Fruit fly (Drosophila melanogaster): ENCODE measurements around the gene twf.

twf gene

dm6 chr3R:14122347-14122812 is at the start of gene twf, which contains the start of gene Abi:
Gene twf (plus strand): TSS chr3R:14122654.
Gene Abi (minus strand): TSS chr3R:14122420.
- no peak for TF ChIP-seq pan (optimal IDR thresholded peaks at IDR 0.05)

- TF ChIP-seq EcR (GFP tag; optimal IDR thresholded peaks at IDR 0.05) (no peak), Dll (optimal IDR thresholded peaks at IDR 0.05) (no peak), pan (optimal IDR thresholded peaks at IDR 0.05) (no peak), usp (GFP tag; optimal IDR thresholded peaks at IDR 0.05) (no peak), CG8478 (optimal IDR thresholded peaks at IDR 0.05) (no peak), psq (optimal IDR thresholded peaks at IDR 0.05) (no peak)
Observed at dm6 chr3R:14077026-14077425, 45.4 kb upstream of the twf start.

dm6 chr3R:14081526-14081925 is 40.9 kb upstream of the twf start:
- TF ChIP-seq CG8478 (optimal IDR thresholded peaks at IDR 0.05) (no peak), usp (GFP tag; optimal IDR thresholded peaks at IDR 0.05) (no peak), Dll (optimal IDR thresholded peaks at IDR 0.05) (no peak), EcR (GFP tag; optimal IDR thresholded peaks at IDR 0.05) (no peak), psq (optimal IDR thresholded peaks at IDR 0.05) (no peak), pan (optimal IDR thresholded peaks at IDR 0.05) (no peak)

- no peak for TF ChIP-seq EcR (GFP tag; optimal IDR thresholded peaks at IDR 0.05)
- TF ChIP-seq Dll (optimal IDR thresholded peaks at IDR 0.05), result no peak
- no peak for TF ChIP-seq psq (optimal IDR thresholded peaks at IDR 0.05)
- no peak for TF ChIP-seq CG8478 (optimal IDR thresholded peaks at IDR 0.05)
- no peak for TF ChIP-seq pan (optimal IDR thresholded peaks at IDR 0.05)
- no peak for TF ChIP-seq usp (GFP tag; optimal IDR thresholded peaks at IDR 0.05)
Observed at dm6 chr3R:14085555-14085954, 36.9 kb upstream of the twf start.

- TF ChIP-seq psq (optimal IDR thresholded peaks at IDR 0.05), result no peak
- no peak for TF ChIP-seq usp (GFP tag; optimal IDR thresholded peaks at IDR 0.05)
- no peak for TF ChIP-seq Dll (optimal IDR thresholded peaks at IDR 0.05)
Observed at dm6 chr3R:14088157-14088556, 34.3 kb upstream of the twf start.

dm6 chr3R:14088887-14089567 is 33.4 kb upstream of the twf start, which contains the start of gene Npc2b:
Gene Npc2b (plus strand): TSS chr3R:14089517.
- TF ChIP-seq pan (optimal IDR thresholded peaks at IDR 0.05) (no peak), Dll (optimal IDR thresholded peaks at IDR 0.05) (no peak), psq (optimal IDR thresholded peaks at IDR 0.05) (no peak), usp (GFP tag; optimal IDR thresholded peaks at IDR 0.05) (no peak), CG8478 (optimal IDR thresholded peaks at IDR 0.05) (no peak), EcR (GFP tag; optimal IDR thresholded peaks at IDR 0.05) (no peak)

- TF ChIP-seq usp (GFP tag; optimal IDR thresholded peaks at IDR 0.05) (no peak), EcR (GFP tag; optimal IDR thresholded peaks at IDR 0.05) (no peak), CG8478 (optimal IDR thresholded peaks at IDR 0.05) (no peak), psq (optimal IDR thresholded peaks at IDR 0.05) (no peak), Dll (optimal IDR thresholded peaks at IDR 0.05) (no peak), pan (optimal IDR thresholded peaks at IDR 0.05) (no peak)
Observed at dm6 chr3R:14095428-14095827, 27.0 kb upstream of the twf start.

- TF ChIP-seq usp (GFP tag; optimal IDR thresholded peaks at IDR 0.05) (no peak), CG8478 (optimal IDR thresholded peaks at IDR 0.05) (no peak), psq (optimal IDR thresholded peaks at IDR 0.05) (no peak)
Observed at dm6 chr3R:14095916-14096315, 26.5 kb upstream of the twf start.

dm6 chr3R:14096792-14097191 is 25.7 kb upstream of the twf start, which contains the start of gene CCHa1:
Gene CCHa1 (minus strand): TSS chr3R:14096835.
- TF ChIP-seq pan (optimal IDR thresholded peaks at IDR 0.05) (no peak), Dll (optimal IDR thresholded peaks at IDR 0.05) (no peak), EcR (GFP tag; optimal IDR thresholded peaks at IDR 0.05) (no peak), psq (optimal IDR thresholded peaks at IDR 0.05) (no peak), CG8478 (optimal IDR thresholded peaks at IDR 0.05) (no peak), usp (GFP tag; optimal IDR thresholded peaks at IDR 0.05) (no peak)

- TF ChIP-seq psq (optimal IDR thresholded peaks at IDR 0.05) (no peak), EcR (GFP tag; optimal IDR thresholded peaks at IDR 0.05) (no peak), CG8478 (optimal IDR thresholded peaks at IDR 0.05) (no peak), pan (optimal IDR thresholded peaks at IDR 0.05) (no peak), usp (GFP tag; optimal IDR thresholded peaks at IDR 0.05) (no peak), Dll (optimal IDR thresholded peaks at IDR 0.05) (no peak)
Observed at dm6 chr3R:14097980-14098379, 24.5 kb upstream of the twf start, which contains the start of gene CG9920. Gene CG9920 (minus strand): TSS chr3R:14098080.

- TF ChIP-seq psq (optimal IDR thresholded peaks at IDR 0.05) (no peak), CG8478 (optimal IDR thresholded peaks at IDR 0.05) (no peak), EcR (GFP tag; optimal IDR thresholded peaks at IDR 0.05) (no peak), usp (GFP tag; optimal IDR thresholded peaks at IDR 0.05) (no peak), pan (optimal IDR thresholded peaks at IDR 0.05) (no peak), Dll (optimal IDR thresholded peaks at IDR 0.05) (no peak)
Observed at dm6 chr3R:14098527-14099109, 23.8 kb upstream of the twf start.

- TF ChIP-seq psq (optimal IDR thresholded peaks at IDR 0.05), result no peak
- no peak for TF ChIP-seq CG8478 (optimal IDR thresholded peaks at IDR 0.05)
- TF ChIP-seq usp (GFP tag; optimal IDR thresholded peaks at IDR 0.05), result no peak
- no peak for TF ChIP-seq EcR (GFP tag; optimal IDR thresholded peaks at IDR 0.05)
- no peak for TF ChIP-seq Dll (optimal IDR thresholded peaks at IDR 0.05)
- TF ChIP-seq pan (optimal IDR thresholded peaks at IDR 0.05), result no peak
Observed at dm6 chr3R:14100962-14101361, 21.5 kb upstream of the twf start.

- TF ChIP-seq usp (GFP tag; optimal IDR thresholded peaks at IDR 0.05), result no peak
- no peak for TF ChIP-seq Dll (optimal IDR thresholded peaks at IDR 0.05)
- TF ChIP-seq psq (optimal IDR thresholded peaks at IDR 0.05), result no peak
- no peak for TF ChIP-seq CG8478 (optimal IDR thresholded peaks at IDR 0.05)
- TF ChIP-seq pan (optimal IDR thresholded peaks at IDR 0.05), result no peak
- TF ChIP-seq EcR (GFP tag; optimal IDR thresholded peaks at IDR 0.05), result no peak
Observed at dm6 chr3R:14103022-14103421, 19.4 kb upstream of the twf start, which contains the start of gene PK1-R. Gene PK1-R (minus strand): TSS chr3R:14103122.
